Worm (Caenorhabditis elegans) whole organism, L4 larva: Measurements from ENCODE around the gene srw-143.
"Not testable (repeated sequence)": the region's sequence is repeated elsewhere in the genome, so short reads cannot be mapped to it uniquely, and the experiment has no call there.

ENCODE experiments used
- ceh-32 ChIP-seq: sonication (generic microtip); optimal IDR thresholded peaks from 2 replicates; lab custom pipeline; 2016; ENCODE audit warnings: mild to moderate bottlenecking, missing genetic modification characterization, missing compliant biosample characterization; ENCODE audit not compliant: poor library complexity
- ceh-82 ChIP-seq: sonication (generic microtip); optimal IDR thresholded peaks from 2 replicates; lab custom pipeline; 2017; ENCODE audit warnings: missing biosample characterization, missing genetic modification characterization
- daf-12 ChIP-seq: fragments of 150-350 bp; optimal IDR thresholded peaks from 2 replicates; lab custom pipeline; 2014; ENCODE audit warnings: missing biosample characterization, missing genetic modification reagents, missing genetic modification characterization
- daf-8 ChIP-seq: fragments of 200-800 bp; sonication (Bioruptor generic); IDR thresholded peaks from 2 replicates; pipeline ENCODE4 v1.3.6; 2022; ENCODE audit warnings: missing genetic modification characterization, missing compliant biosample characterization
- mep-1 ChIP-seq: fragments of 150-350 bp; sonication (generic microtip); optimal IDR thresholded peaks from 3 replicates; lab custom pipeline; 2014; ENCODE audit warnings: missing biosample characterization, missing genetic modification characterization
- nhr-10 ChIP-seq: fragments of 150-350 bp; optimal IDR thresholded peaks from 2 replicates; lab custom pipeline; 2014; ENCODE audit warnings: missing biosample characterization, missing genetic modification characterization
- nhr-77 ChIP-seq: fragments of 150-350 bp; optimal IDR thresholded peaks from 2 replicates; lab custom pipeline; 2014; ENCODE audit warnings: missing biosample characterization, missing genetic modification characterization
- pha-4 ChIP-seq, 2 experiments: fragments of 150-350 bp in 1 of 2; fragments of 200-800 bp in 1 of 2; sonication (Bioruptor generic) in 1 of 2; IDR thresholded peaks in 1 of 2; optimal IDR thresholded peaks in 1 of 2; 2 replicates each; pipeline versions ENCODE4 v1.3.6 to Lab custom; 2014 to 2022; ENCODE audit warnings: missing genetic modification characterization in 2 of 2, missing genetic modification reagents in 2 of 2, missing biosample characterization in 1 of 2, missing compliant biosample characterization in 1 of 2
- rbr-2 ChIP-seq: sonication (generic microtip); optimal IDR thresholded peaks from 2 replicates; lab custom pipeline; 2016; ENCODE audit warnings: missing genotype, missing genetic modification characterization, missing compliant biosample characterization
- unc-39 ChIP-seq: sonication (generic microtip); optimal IDR thresholded peaks from 2 replicates; lab custom pipeline; 2017; ENCODE audit warnings: missing biosample characterization, missing genetic modification characterization
- unc-62 ChIP-seq, 3 experiments: fragments of 150-350 bp in 1 of 3; sonication (generic microtip); optimal IDR thresholded peaks in 2 of 3; peaks in 1 of 3; 1 replicate in 1 of 3; 2 replicates in 2 of 3; lab custom pipeline; 2014 to 2017; ENCODE audit warnings: missing biosample characterization in 3 of 3, missing genetic modification characterization in 3 of 3, missing genetic modification reagents in 3 of 3, missing genotype in 1 of 3

DNA sequence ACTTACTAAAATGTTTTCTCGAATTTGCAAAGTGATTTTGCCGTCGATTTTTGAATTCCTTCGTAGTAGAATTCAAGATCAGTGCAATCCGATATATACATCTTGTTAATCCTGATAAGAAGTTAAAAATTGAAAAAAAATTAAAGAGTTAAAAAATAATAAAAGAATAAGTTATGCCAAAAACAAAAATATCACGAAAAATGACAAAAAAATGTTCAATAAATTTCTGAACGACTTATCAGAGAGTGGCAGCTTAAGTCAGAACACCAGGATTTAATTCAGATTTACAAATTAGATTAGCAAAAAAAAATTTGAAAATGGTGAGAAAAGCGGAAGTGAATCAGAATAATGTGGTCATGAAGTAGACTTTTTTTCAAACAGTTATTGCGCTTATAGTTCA, 34.0 kb upstream of the srw-143 start, which contains the start of gene srw-123:
- not testable (repeated sequence) for TF ChIP-seq pha-4 (GFP tag; IDR thresholded peaks at IDR 0.05; lab: Robert Waterston, UW); pha-4 (tag; optimal IDR thresholded peaks at IDR 0.05; lab: Kevin White, UChicago); ceh-32 (tag; lab: Kevin White, UChicago); daf-8 (GFP tag; lab: Robert Waterston, UW); mep-1 (tag; lab: Kevin White, UChicago); daf-12 (tag; lab: Kevin White, UChicago); ceh-82 (tag; lab: Kevin White, UChicago); unc-39 (tag; lab: Kevin White, UChicago); rbr-2 (tag; lab: Kevin White, UChicago); nhr-77 (tag; lab: Kevin White, UChicago); unc-62 (GFP tag; optimal IDR thresholded peaks at IDR 0.05 in 1 of 2; lab: Kevin White, UChicago); unc-62 (tag; optimal IDR thresholded peaks at IDR 0.05; lab: Kevin White, UChicago); nhr-10 (tag; lab: Kevin White, UChicago)
